Worm (Caenorhabditis elegans) whole organism, dauer: ENCODE measurements around the gene ceh-51.

ENCODE experiments used
- unc-62 ChIP-seq: sonication (generic microtip); optimal IDR thresholded peaks from 2 replicates; lab custom pipeline; 2017; ENCODE audit warnings: missing biosample characterization, missing genetic modification reagents, missing genetic modification characterization

ceh-51 gene

ce11 chrV:18909682-18910081, 35.7 kb downstream of the ceh-51 start:
- TF ChIP-seq unc-62 (GFP tag; lab: Kevin White, UChicago), result no peak

DNA sequence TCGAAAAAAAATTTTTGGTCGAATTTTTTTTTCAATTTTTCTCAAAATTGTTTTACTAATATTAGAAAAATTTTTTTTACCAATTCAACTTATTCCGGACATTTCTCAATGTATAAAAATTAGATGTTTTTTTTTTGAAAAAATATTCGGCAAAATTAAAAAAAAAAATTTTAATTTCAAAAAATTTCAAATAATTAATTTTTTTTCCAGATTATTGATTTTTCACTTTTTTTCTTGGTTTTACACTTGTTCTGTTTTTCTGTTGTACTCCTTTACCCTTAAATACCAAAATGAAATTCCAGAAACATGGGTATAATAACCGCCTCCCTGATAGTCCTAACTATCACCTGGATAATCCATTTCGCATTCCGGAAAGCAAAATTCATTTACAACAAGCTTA, 37.8 kb downstream of the ceh-51 start, which contains the start of gene cyp-42A1:
Gene cyp-42A1, plus strand, starts transcription at position 301 of the 400 bp plus-strand sequence.
- no peak for TF ChIP-seq unc-62 (GFP tag; lab: Kevin White, UChicago)

- no peak for TF ChIP-seq unc-62 (GFP tag; lab: Kevin White, UChicago)
Observed at ce11 chrV:18912555-18912954, 38.6 kb downstream of the ceh-51 start.

ce11 chrV:18913120-18913519, 39.2 kb downstream of the ceh-51 start:
- no peak for TF ChIP-seq unc-62 (GFP tag; lab: Kevin White, UChicago)

ce11 chrV:18917396-18917795, 43.5 kb downstream of the ceh-51 start:
- no peak for TF ChIP-seq unc-62 (GFP tag; lab: Kevin White, UChicago)
